Worm (Caenorhabditis elegans): ENCODE data around the gene oac-5.

Gene oac-5

DNA sequence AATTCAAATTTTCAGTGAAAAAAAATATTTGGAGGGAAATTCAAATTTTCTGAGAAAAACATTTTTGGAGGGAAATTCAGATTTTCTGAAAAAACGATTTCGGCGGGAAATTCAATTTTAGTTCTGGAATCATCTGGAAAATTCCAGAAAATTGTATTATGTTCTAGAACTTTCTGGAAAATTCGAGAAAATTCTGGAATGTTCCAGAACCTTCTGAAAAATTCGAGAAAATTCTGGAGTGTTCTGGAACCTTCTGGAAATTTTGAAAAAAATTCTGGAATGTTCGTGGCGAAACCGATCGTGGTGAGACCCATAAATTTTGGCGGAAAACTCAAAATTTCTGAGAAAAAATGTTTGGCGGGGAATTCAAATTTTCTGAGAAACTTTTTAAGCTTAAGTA lies 29.6 kb downstream of the oac-5 start:
- no peak for TF ChIP-seq unc-130 (GFP tag; optimal IDR thresholded peaks at IDR 0.05)
- no peak for TF ChIP-seq nhr-28 (tag; optimal IDR thresholded peaks at IDR 0.05)
- TF ChIP-seq Y75B8A.6 (GFP tag; IDR thresholded peaks at IDR 0.05): no peak
- no peak for TF ChIP-seq F26F4.8 (GFP tag; conservative IDR thresholded peaks at IDR 0.05)
- TF ChIP-seq nhr-42 (GFP tag; IDR thresholded peaks at IDR 0.05): no peak
- TF ChIP-seq Y48G9A.11 (GFP tag; IDR thresholded peaks at IDR 0.05): no peak
- TF ChIP-seq Y105C5A.15 (GFP tag; IDR thresholded peaks at IDR 0.05): no peak
- no peak for TF ChIP-seq aly-2 (tag; optimal IDR thresholded peaks at IDR 0.05)
- TF ChIP-seq hmg-1.1 (GFP tag; IDR thresholded peaks at IDR 0.05): no peak
- no peak for TF ChIP-seq tag-97 (GFP tag; IDR thresholded peaks at IDR 0.05)
- TF ChIP-seq nhr-77 (tag; optimal IDR thresholded peaks at IDR 0.05): no peak

- TF ChIP-seq ceh-82 (tag; optimal IDR thresholded peaks at IDR 0.05): no peak
- no peak for TF ChIP-seq egl-27 (tag; optimal IDR thresholded peaks at IDR 0.05)
- TF ChIP-seq R02D3.7 (tag; optimal IDR thresholded peaks at IDR 0.05): no peak
- TF ChIP-seq spr-3 (GFP tag; optimal IDR thresholded peaks at IDR 0.05): no peak
- TF ChIP-seq mep-1 (tag; optimal IDR thresholded peaks at IDR 0.05): no peak
Measured at ce11 chrV:16328849-16329248, 36.3 kb downstream of the oac-5 start, which contains the start of gene F57G8.7. Gene F57G8.7 (plus strand): TSS chrV:16329149.

DNA sequence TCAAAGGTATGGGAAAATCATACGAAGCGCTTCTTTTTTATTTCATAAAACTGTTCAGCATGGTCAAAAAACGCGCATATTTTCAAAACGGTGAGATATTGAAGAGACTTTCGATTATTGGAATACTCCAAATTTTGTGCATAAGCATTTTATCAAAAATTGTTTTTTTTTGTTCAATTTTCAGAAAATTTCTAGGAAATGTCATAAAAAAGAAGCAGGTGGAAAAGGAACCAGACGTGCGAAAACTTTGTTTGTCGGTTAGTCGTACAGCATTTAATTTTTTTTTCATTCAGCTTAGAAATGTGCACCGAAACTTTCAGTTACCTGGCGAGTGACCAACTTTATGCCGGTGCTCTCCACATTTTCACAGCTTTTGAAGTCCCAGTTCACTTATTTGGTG lies 40.9 kb downstream of the oac-5 start, which contains the start of gene srh-167:
TSS of gene srh-167 (plus strand) at position 301 of the 400 bp plus-strand sequence.
- TF ChIP-seq ceh-28 (tag; optimal IDR thresholded peaks at IDR 0.05) (no peak), mep-1 (tag; optimal IDR thresholded peaks at IDR 0.05) (no peak), spr-1 (tag; optimal IDR thresholded peaks at IDR 0.05) (no peak), mxl-3 (GFP tag; optimal IDR thresholded peaks at IDR 0.05) (no peak), ceh-32 (tag; optimal IDR thresholded peaks at IDR 0.05; ENCODE audit: poor library complexity) (no peak), F44E2.7 (GFP tag; IDR thresholded peaks at IDR 0.05) (no peak), daf-8 (GFP tag; IDR thresholded peaks at IDR 0.05) (no peak), snpc-4 (tag; optimal IDR thresholded peaks at IDR 0.05) (no peak), lin-13 (GFP tag; optimal IDR thresholded peaks at IDR 0.05) (no peak), dmd-6 (GFP tag; IDR thresholded peaks at IDR 0.05) (no peak), daf-19 (GFP tag; conservative IDR thresholded peaks at IDR 0.05) (no peak), nhr-41 (GFP tag; IDR thresholded peaks at IDR 0.05) (no peak), F49E8.2 (tag; optimal IDR thresholded peaks at IDR 0.05; ENCODE audit: borderline replicate concordance) (no peak), attf-4 (tag; optimal IDR thresholded peaks at IDR 0.05) (no peak)

DNA sequence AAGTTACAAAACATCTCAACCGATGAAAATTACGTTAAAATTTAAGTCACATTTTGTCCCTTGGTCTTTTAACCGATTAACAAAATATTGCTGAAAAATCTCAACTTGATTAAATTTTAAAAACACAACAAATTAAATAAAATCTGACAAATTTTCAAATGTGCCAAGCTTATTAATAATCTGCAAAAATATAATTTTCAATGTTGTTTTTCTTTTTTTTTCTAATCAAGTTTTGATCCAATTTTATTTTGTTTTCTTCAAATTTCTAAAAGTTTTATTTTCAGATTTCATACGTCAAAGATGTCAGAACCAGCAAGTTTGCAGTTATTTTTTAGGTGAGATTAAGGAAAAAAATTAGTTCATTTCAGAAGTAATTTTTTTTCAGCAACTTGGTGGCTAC lies 43.8 kb downstream of the oac-5 start, which contains the start of gene srw-87:
TSS of gene srw-87 (plus strand) at position 301 of the 400 bp plus-strand sequence.
- no peak for TF ChIP-seq egl-43 (GFP tag; IDR thresholded peaks at IDR 0.05)
- no peak for TF ChIP-seq ctbp-1 (GFP tag; IDR thresholded peaks at IDR 0.05)
- TF ChIP-seq nhr-41 (GFP tag; IDR thresholded peaks at IDR 0.05): no peak
- TF ChIP-seq nhr-48 (tag; optimal IDR thresholded peaks at IDR 0.05): no peak
- TF ChIP-seq daf-19 (GFP tag; conservative IDR thresholded peaks at IDR 0.05): no peak
- no peak for TF ChIP-seq unc-130 (GFP tag; optimal IDR thresholded peaks at IDR 0.05)
- TF ChIP-seq mdl-1 (tag; optimal IDR thresholded peaks at IDR 0.05): no peak
- TF ChIP-seq spr-1 (tag; optimal IDR thresholded peaks at IDR 0.05): no peak
- no peak for TF ChIP-seq lsy-2 (tag; optimal IDR thresholded peaks at IDR 0.05)
- TF ChIP-seq hlh-11 (tag; optimal IDR thresholded peaks at IDR 0.05): no peak
- TF ChIP-seq nhr-28 (tag; optimal IDR thresholded peaks at IDR 0.05): no peak
- no peak for TF ChIP-seq nhr-102 (tag; optimal IDR thresholded peaks at IDR 0.05)
- TF ChIP-seq ces-1 (GFP tag; optimal IDR thresholded peaks at IDR 0.05): no peak
- no peak for TF ChIP-seq set-16 (GFP tag; IDR thresholded peaks at IDR 0.05)
- no peak for TF ChIP-seq unc-39 (tag; optimal IDR thresholded peaks at IDR 0.05)
- no peak for TF ChIP-seq mxl-2 (GFP tag; conservative IDR thresholded peaks at IDR 0.05)
- no peak for TF ChIP-seq nhr-11 (tag; optimal IDR thresholded peaks at IDR 0.05)
- no peak for TF ChIP-seq pqm-1 (tag; optimal IDR thresholded peaks at IDR 0.05)
- no peak for TF ChIP-seq fkh-10 (GFP tag; optimal IDR thresholded peaks at IDR 0.05)
